Worm (Caenorhabditis elegans) whole organism, L4 larva: Measurements from ENCODE around the gene fat-6.
A peak's percentile ranks its signal among the peaks of the same experiment; 100 is the strongest.

Experiments
- F26F4.8 ChIP-seq: fragments of 200-800 bp; sonication (Bioruptor generic); conservative IDR thresholded peaks from 2 replicates; pipeline ENCODE4 v1.3.6; 2022; ENCODE audit warnings: missing genetic modification characterization, missing compliant biosample characterization
- F37D6.2 ChIP-seq: sonication (generic microtip); optimal IDR thresholded peaks from 2 replicates; lab custom pipeline; 2016; ENCODE audit warnings: mild to moderate bottlenecking, missing genetic modification characterization, missing compliant biosample characterization
- F49E8.2 ChIP-seq: sonication (generic microtip); optimal IDR thresholded peaks from 2 replicates; lab custom pipeline; 2016; ENCODE audit warnings: missing compliant biosample characterization, mild to moderate bottlenecking, missing genetic modification characterization, borderline replicate concordance
- R02D3.7 ChIP-seq: fragments of 150-350 bp; sonication (generic microtip); optimal IDR thresholded peaks from 3 replicates; lab custom pipeline; 2014; ENCODE audit warnings: missing biosample characterization, missing genetic modification characterization
- ces-1 ChIP-seq: fragments of 150-350 bp; sonication (generic microtip); optimal IDR thresholded peaks from 4 replicates; lab custom pipeline; 2014; ENCODE audit warnings: missing biosample characterization, missing genetic modification reagents, missing genetic modification characterization
- cey-2 ChIP-seq: sonication (generic microtip); optimal IDR thresholded peaks from 3 replicates; lab custom pipeline; 2017; ENCODE audit warnings: missing genetic modification characterization, mild to moderate bottlenecking, missing compliant biosample characterization, antibody characterized with exemption, borderline replicate concordance; ENCODE audit not compliant: insufficient read depth
- daf-12 ChIP-seq: fragments of 150-350 bp; optimal IDR thresholded peaks from 2 replicates; lab custom pipeline; 2014; ENCODE audit warnings: missing biosample characterization, missing genetic modification reagents, missing genetic modification characterization
- daf-19 ChIP-seq: fragments of 200-800 bp; sonication (Bioruptor generic); conservative IDR thresholded peaks from 2 replicates; pipeline ENCODE4 v1.3.6; 2022; ENCODE audit warnings: missing genetic modification characterization, missing compliant biosample characterization
- dpl-1 ChIP-seq: fragments of 150-350 bp; optimal IDR thresholded peaks from 2 replicates; lab custom pipeline; 2014; ENCODE audit warnings: missing biosample characterization, missing genetic modification reagents, missing genetic modification characterization
- duxl-1 ChIP-seq: sonication (generic microtip); optimal IDR thresholded peaks from 2 replicates; lab custom pipeline; 2016; ENCODE audit warnings: mild to moderate bottlenecking, missing genetic modification characterization, moderate library complexity, missing compliant biosample characterization; ENCODE audit not compliant: poor library complexity
- dve-1 ChIP-seq: sonication (generic microtip); optimal IDR thresholded peaks from 2 replicates; lab custom pipeline; 2017; ENCODE audit warnings: antibody characterized with exemption, mild to moderate bottlenecking, missing genetic modification characterization, missing compliant biosample characterization; ENCODE audit not compliant: insufficient read depth
- egl-27 ChIP-seq: sonication (generic microtip); optimal IDR thresholded peaks from 3 replicates; lab custom pipeline; 2017; ENCODE audit warnings: missing biosample characterization, missing genetic modification reagents, missing genetic modification characterization
- hmg-1.1 ChIP-seq: fragments of 200-800 bp; sonication (Bioruptor generic); IDR thresholded peaks from 2 replicates; pipeline ENCODE4 v1.3.6; 2022; ENCODE audit warnings: missing genetic modification reagents, missing genetic modification characterization, missing compliant biosample characterization
- lin-1 ChIP-seq: fragments of 200-800 bp; sonication (Bioruptor generic); IDR thresholded peaks from 2 replicates; pipeline ENCODE4 v1.3.6; 2022; ENCODE audit warnings: missing genetic modification reagents, missing genetic modification characterization, missing compliant biosample characterization
- lsy-2 ChIP-seq, 2 experiments: fragments of 150-350 bp in 1 of 2; sonication (generic microtip) in 1 of 2; optimal IDR thresholded peaks; 2 replicates each; lab custom pipeline; 2014 to 2017; ENCODE audit warnings: missing biosample characterization in 2 of 2, missing genetic modification characterization in 2 of 2
- madf-5 ChIP-seq, 2 experiments: fragments of 200-800 bp; sonication (Bioruptor generic); IDR thresholded peaks; 2 replicates each; pipeline ENCODE4 v1.3.6; 2022; ENCODE audit warnings: missing compliant biosample characterization in 2 of 2, missing genetic modification characterization in 2 of 2
- mdl-1 ChIP-seq, 2 experiments: fragments of 150-350 bp in 1 of 2; sonication (generic microtip) in 1 of 2; optimal IDR thresholded peaks; 2 replicates each; lab custom pipeline; 2014 to 2017; ENCODE audit warnings: missing biosample characterization in 2 of 2, missing genetic modification characterization in 2 of 2
- mdt-29 ChIP-seq: fragments of 200-800 bp; sonication (Bioruptor generic); IDR thresholded peaks from 2 replicates; pipeline ENCODE4 v1.3.6; 2022; ENCODE audit warnings: missing genetic modification reagents, missing genetic modification characterization, missing compliant biosample characterization
- mxl-2 ChIP-seq: fragments of 200-800 bp; sonication (Bioruptor generic); conservative IDR thresholded peaks from 2 replicates; pipeline ENCODE4 v1.3.6; 2022; ENCODE audit warnings: missing genetic modification reagents, missing genetic modification characterization, missing compliant biosample characterization
- nhr-102 ChIP-seq: sonication (generic microtip); optimal IDR thresholded peaks from 2 replicates; lab custom pipeline; 2016; ENCODE audit warnings: mild to moderate bottlenecking, missing genetic modification characterization, moderate library complexity, missing compliant biosample characterization
- nhr-25 ChIP-seq: sonication (generic microtip); optimal IDR thresholded peaks from 2 replicates; lab custom pipeline; 2017; ENCODE audit warnings: missing genetic modification characterization, mild to moderate bottlenecking, missing compliant biosample characterization, antibody characterized with exemption, moderate library complexity, borderline replicate concordance; ENCODE audit not compliant: insufficient read depth
- nhr-28 ChIP-seq: fragments of 150-350 bp; optimal IDR thresholded peaks from 2 replicates; lab custom pipeline; 2014; ENCODE audit warnings: missing biosample characterization, missing genetic modification characterization
- nhr-48 ChIP-seq: sonication (generic microtip); optimal IDR thresholded peaks from 2 replicates; lab custom pipeline; 2016; ENCODE audit warnings: mild to moderate bottlenecking, missing genetic modification characterization, missing compliant biosample characterization
- pha-4 ChIP-seq, 2 experiments: fragments of 150-350 bp in 1 of 2; fragments of 200-800 bp in 1 of 2; sonication (Bioruptor generic) in 1 of 2; IDR thresholded peaks in 1 of 2; optimal IDR thresholded peaks in 1 of 2; 2 replicates each; pipeline versions ENCODE4 v1.3.6 to Lab custom; 2014 to 2022; ENCODE audit warnings: missing genetic modification characterization in 2 of 2, missing genetic modification reagents in 2 of 2, missing biosample characterization in 1 of 2, missing compliant biosample characterization in 1 of 2
- php-3 ChIP-seq: fragments of 200-800 bp; sonication (Bioruptor generic); IDR thresholded peaks from 2 replicates; pipeline ENCODE4 v1.3.6; 2022; ENCODE audit warnings: missing genetic modification reagents, missing genetic modification characterization, missing compliant biosample characterization
- sdz-12 ChIP-seq: fragments of 200-800 bp; sonication (Bioruptor generic); optimal IDR thresholded peaks from 2 replicates; lab custom pipeline; 2018; ENCODE audit warnings: mild to moderate bottlenecking, missing genetic modification characterization, missing compliant biosample characterization
- set-16 ChIP-seq: fragments of 200-800 bp; sonication (Bioruptor generic); IDR thresholded peaks from 2 replicates; pipeline ENCODE4 v1.3.6; 2022; ENCODE audit warnings: missing genetic modification reagents, missing genetic modification characterization, missing compliant biosample characterization
- snpc-1.2 ChIP-seq: fragments of 200-800 bp; sonication (Bioruptor generic); IDR thresholded peaks from 2 replicates; pipeline ENCODE4 v1.3.6; 2022; ENCODE audit warnings: missing genetic modification reagents, missing genetic modification characterization, missing compliant biosample characterization
- unc-130 ChIP-seq: sonication (generic microtip); optimal IDR thresholded peaks from 2 replicates; lab custom pipeline; 2016; ENCODE audit warnings: missing genetic modification reagents, missing genetic modification characterization, missing compliant biosample characterization
- unc-39 ChIP-seq: sonication (generic microtip); optimal IDR thresholded peaks from 2 replicates; lab custom pipeline; 2017; ENCODE audit warnings: missing biosample characterization, missing genetic modification characterization
- zfp-3 ChIP-seq: fragments of 200-800 bp; sonication (Bioruptor generic); conservative IDR thresholded peaks from 2 replicates; pipeline ENCODE4 v1.3.6; 2022; ENCODE audit warnings: missing genetic modification reagents, missing genetic modification characterization, missing compliant biosample characterization
- zip-11 ChIP-seq: fragments of 200-800 bp; sonication (Bioruptor generic); IDR thresholded peaks from 2 replicates; pipeline ENCODE4 v1.3.6; 2022; ENCODE audit warnings: missing genetic modification characterization, missing compliant biosample characterization

fat-6 gene

DNA sequence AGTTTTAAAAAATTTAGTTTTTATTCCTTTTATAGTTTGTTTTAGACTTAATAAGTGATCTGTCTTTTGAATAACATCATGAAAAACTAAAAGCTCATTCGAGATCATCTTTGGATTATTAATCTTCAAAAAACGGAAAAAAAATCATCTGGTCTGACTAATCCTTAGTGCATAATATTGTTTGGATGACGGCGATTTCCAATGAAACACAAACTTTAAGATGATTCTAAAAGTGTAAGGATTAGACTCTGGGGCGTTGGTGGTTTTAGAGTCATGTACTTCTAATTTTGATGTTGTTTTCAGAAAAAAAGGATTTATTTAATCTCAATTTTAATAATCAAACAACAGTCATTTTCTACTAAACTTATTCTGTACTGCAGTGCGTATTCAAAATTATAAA lies 22.2 kb downstream of the fat-6 start:
- TF ChIP-seq nhr-48 = no peak
- no peak for TF ChIP-seq pha-4 (GFP tag; IDR thresholded peaks at IDR 0.05; lab: Robert Waterston, UW)
- TF ChIP-seq pha-4 (tag; optimal IDR thresholded peaks at IDR 0.05; lab: Kevin White, UChicago) = no peak
- TF ChIP-seq R02D3.7 (tag; lab: Kevin White, UChicago) = no peak
- no peak for TF ChIP-seq dve-1 (tag; lab: Kevin White, UChicago)
- TF ChIP-seq, all 104 proteins: peak for 0

DNA sequence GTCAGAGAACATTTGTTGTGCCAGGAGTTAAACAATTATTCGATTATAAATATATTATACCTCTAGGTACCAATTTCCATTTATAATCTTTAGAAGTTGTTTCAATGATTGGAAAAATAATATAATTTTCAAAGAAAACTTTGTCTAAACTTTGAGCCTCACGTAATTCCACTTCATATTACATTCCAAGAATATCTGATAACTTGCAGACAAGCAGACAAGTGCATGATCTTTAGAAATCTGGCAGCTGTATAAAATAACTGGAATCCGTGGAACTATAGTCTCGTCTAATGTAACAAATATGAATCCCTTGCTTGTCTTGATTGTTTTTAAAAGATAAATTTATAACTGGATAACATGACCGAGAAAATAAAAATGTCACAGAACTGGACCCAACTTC lies 22.9 kb downstream of the fat-6 start:
- no peak for TF ChIP-seq duxl-1 (tag; lab: Kevin White, UChicago)
- no peak for TF ChIP-seq sdz-12 (GFP tag; lab: Kevin White, UChicago)
- no peak for TF ChIP-seq cey-2 (tag; lab: Kevin White, UChicago)
- no peak for TF ChIP-seq unc-130 (GFP tag; lab: Kevin White, UChicago)
- no peak for TF ChIP-seq mdt-29 (GFP tag; lab: Robert Waterston, UW)
- TF ChIP-seq lsy-2 (tag; optimal IDR thresholded peaks at IDR 0.05; lab: Kevin White, UChicago) = no peak
- TF ChIP-seq zip-11 (GFP tag; lab: Robert Waterston, UW) = no peak
- no peak for TF ChIP-seq ces-1 (GFP tag; lab: Kevin White, UChicago)
- no peak for TF ChIP-seq madf-5 (GFP tag; IDR thresholded peaks at IDR 0.05; lab: Robert Waterston, UW)
- no peak for TF ChIP-seq F37D6.2
- no peak for TF ChIP-seq F26F4.8 (GFP tag; lab: Robert Waterston, UW)
- TF ChIP-seq unc-39 (tag; lab: Kevin White, UChicago) = no peak

DNA sequence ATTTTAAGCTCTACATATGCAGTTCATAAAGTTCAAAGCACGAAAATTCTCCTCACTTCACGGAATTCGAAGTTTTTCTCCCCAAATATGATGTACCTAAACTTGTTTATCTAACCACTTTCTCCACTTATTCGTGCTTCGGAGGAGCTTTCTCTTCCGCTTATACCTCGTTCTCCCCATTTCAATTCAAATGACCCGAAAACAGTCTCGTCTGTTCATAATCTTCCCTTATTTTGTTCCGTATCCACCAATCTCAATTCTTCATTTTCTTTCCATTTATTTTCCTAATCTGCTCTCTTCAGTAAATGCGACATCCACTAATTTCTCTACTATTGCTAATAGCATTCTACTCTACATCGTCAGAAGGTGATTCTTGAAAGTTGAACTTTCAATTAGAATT lies 30.2 kb downstream of the fat-6 start, which contains the start of gene let-653:
TSS of gene let-653 (plus strand) at position 301 of the 400 bp plus-strand sequence.
- TF ChIP-seq nhr-25 (tag; lab: Kevin White, UChicago) (peak; percentile 12), php-3 (GFP tag; lab: Robert Waterston, UW) (no peak), F49E8.2 (tag; lab: Kevin White, UChicago) (no peak)

DNA sequence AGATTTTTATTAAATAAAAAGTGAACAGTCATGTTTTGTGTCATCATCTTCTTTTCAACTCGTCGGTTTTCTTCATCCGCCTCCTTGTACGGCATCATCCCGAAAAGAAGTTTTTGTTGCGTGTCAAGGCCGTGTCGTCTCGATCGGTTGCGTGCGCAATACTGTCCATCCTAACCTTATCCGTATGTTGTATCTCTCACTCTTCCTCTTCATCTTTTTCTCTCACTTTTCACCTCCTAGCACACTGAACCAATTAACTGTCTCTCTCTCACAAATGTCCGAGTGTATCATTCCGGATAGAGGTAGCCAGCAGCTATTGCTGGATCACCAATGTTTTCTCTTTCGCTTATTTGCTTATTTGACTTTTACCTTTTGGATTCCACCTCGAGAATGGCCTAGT lies 32.0 kb downstream of the fat-6 start:
- TF ChIP-seq mdl-1 (tag; optimal IDR thresholded peaks at IDR 0.05; lab: Kevin White, UChicago) = peak in 1 of 2 experiments; percentile 10
- TF ChIP-seq nhr-28 = peak; percentile 63
- peak; percentile 43 for TF ChIP-seq nhr-25 (tag; lab: Kevin White, UChicago)
- TF ChIP-seq F37D6.2 = no peak
- TF ChIP-seq cey-2 (tag; lab: Kevin White, UChicago) = no peak

DNA sequence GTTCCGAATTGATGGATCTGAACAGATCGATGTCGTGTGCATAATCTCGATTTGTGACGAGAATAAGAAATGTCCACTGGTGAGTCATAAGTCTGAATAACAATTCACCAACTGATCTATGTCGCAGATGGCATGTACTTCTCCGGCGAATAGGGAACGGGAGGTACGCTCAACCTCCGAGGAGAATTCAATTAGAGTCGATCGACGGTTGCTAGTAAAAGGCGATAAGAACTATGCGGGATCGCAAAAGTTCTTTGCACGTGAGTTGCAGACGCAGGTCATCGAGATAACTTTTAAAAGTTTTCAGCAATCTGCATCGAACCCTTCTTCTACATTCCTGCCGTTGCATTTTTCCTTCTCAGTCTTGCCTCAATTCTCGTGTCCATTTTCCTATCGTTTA lies 33.0 kb downstream of the fat-6 start:
- no peak for TF ChIP-seq set-16 (GFP tag; lab: Robert Waterston, UW)
- no peak for TF ChIP-seq duxl-1 (tag; lab: Kevin White, UChicago)
- TF ChIP-seq lin-1 = no peak
- TF ChIP-seq nhr-102 (tag; lab: Kevin White, UChicago) = no peak
- no peak for TF ChIP-seq hmg-1.1 (GFP tag; lab: Robert Waterston, UW)
- no peak for TF ChIP-seq F49E8.2 (tag; lab: Kevin White, UChicago)
- no peak for TF ChIP-seq daf-12
- no peak for TF ChIP-seq snpc-1.2
- TF ChIP-seq mxl-2 = no peak
- TF ChIP-seq zfp-3 (GFP tag; lab: Robert Waterston, UW) = no peak
- TF ChIP-seq daf-19 (GFP tag; lab: Robert Waterston, UW) = no peak
- no peak for TF ChIP-seq egl-27
- TF ChIP-seq dpl-1 (GFP tag; lab: Kevin White, UChicago) = no peak
- no peak for TF ChIP-seq unc-130 (GFP tag; lab: Kevin White, UChicago)
- TF ChIP-seq, all 104 proteins: peak for 0
